Fruit fly (Drosophila melanogaster): ENCODE data around the gene CG7289.

Gene CG7289

DNA sequence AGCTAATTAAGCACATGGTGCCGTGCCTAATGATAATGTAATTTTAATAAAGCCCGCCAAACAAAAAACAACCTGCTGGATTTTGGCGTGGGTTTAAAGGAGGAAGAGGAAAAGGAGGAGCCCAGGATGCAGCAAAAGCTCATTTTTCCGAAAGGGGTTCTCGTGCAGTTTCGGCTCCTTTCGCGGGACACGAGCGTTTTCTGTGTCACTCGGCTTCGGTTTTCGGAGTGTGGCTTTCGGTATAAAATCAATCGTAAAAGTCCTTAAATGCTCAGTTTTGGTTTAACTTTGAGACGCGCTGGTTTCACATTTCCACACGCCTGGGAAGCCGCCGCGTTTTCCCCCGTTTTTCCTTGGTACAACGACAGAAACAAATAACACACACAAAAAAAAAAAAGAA, 29.4 kb downstream of the CG7289 start:
- TF ChIP-seq noc (tag; optimal IDR thresholded peaks at IDR 0.05): no peak

DNA sequence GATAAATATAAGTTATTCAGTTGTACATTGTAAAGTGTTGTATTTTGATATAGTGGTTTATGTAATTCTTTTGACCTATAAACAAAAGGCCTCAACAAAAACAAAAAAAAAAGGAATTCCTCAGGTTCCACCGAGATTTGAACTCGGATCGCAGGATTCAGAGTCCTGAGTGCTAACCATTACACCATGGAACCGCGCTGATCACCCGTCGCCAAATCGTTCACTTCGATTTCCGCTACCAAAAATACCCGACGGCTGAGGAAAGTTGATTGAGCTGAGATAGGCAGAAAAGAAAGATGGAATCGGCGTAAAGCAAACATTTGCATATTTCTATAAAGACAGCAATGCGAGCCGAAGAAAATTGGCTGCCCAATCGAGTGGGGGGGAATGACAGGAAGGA, 31.0 kb downstream of the CG7289 start:
- no peak for TF ChIP-seq noc (tag; optimal IDR thresholded peaks at IDR 0.05)

DNA sequence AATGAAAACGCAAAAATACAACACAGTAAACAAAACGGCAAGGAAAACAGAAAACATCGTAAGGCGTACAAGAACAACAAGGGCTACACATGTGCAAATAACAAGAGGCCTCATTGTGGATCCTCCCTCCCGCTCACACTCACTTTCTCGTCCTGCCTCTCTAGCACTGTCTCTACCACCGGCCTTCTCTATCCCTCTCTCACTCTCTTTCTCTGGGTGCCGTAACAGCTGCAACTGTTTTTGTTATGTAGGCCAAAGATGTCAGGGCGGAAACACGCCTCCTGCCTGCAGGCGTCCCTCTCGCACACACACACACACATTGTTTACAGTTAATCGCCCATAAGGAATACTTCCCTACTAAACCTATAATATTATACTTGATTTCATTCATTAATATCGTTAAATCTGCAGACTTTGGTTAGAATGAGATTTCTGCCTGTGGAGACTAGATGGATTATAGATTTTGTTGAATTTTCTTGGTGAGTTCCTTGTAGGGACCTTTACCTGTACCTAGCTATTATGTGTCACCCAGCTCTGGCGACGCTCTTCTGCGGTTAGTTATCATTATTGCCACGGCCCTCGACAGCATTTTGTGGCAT, 31.9 kb downstream of the CG7289 start:
- no peak for TF ChIP-seq noc (tag; optimal IDR thresholded peaks at IDR 0.05)

DNA sequence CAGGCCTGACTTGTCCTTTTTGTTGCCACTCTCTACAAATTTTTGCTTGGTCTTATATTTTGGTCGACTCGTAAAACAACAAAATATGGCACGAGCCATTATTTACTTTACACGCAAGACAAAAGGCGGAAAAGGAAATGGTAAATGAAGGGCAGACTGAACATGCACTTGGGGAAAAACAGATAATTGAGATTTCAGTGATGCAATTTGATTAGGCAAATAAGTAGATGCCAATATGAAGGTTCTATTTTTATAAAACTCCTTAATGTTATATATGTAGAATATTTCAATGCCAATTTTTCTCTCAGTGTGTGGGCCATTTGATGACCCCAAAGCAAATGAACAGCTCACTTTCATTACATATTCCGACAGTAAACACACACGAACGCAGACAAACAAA, 33.2 kb downstream of the CG7289 start:
- no peak for TF ChIP-seq noc (tag; optimal IDR thresholded peaks at IDR 0.05)

DNA sequence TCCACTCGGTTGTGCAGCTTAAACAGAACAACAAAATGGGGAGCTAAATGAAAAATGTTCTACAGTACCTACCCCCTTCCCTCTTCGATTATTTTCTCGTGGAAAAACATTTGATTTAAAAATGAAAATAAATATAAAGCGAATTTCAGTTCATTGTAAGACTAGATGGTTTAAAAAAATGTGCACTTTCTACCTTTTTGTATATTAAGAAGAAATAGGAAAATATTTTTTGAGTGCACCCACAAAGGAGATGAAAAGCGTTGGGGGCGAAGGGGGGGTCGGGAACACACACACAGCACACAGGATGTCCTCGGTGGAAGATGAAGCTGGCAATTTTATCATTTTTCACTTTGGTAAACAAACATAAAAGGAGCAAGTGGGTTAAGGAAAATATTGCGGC, 40.8 kb downstream of the CG7289 start:
- TF ChIP-seq noc (tag; optimal IDR thresholded peaks at IDR 0.05): no peak

DNA sequence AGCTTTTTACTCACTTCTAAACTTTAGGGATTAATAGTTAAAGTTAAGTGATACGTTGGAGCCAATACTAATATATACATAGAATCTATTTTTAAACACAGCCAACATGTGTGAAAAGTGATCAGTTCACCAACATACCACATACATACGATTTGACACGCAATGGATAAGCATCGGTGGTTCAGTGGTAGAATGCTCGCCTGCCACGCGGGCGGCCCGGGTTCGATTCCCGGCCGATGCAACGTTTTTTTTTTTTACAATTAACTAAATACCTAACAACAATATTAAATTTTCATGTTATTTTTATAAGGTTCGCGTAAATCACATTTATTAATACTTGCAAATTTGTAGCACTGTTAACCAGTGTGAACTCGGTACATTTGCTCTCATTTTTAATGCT, 49.5 kb downstream of the CG7289 start:
- no peak for TF ChIP-seq noc (tag; optimal IDR thresholded peaks at IDR 0.05)

DNA sequence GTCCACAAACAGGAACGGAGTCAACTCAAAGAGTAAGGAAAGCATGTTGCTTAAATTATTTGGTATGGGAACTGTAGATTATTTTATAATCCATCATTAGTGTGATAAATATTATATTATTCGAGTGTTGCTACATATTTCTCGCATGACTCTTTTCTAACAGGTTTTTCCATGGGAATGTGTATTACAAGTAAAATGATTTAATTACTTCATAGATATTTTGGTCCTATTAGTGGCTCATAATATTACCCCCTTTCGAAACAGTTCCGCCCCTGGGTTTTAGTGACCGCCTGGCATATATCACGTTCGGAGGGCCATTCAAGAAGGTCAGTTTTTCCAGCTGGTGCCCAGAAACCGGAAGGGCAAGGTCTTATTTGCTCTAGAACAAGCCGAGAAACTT, 50.1 kb downstream of the CG7289 start:
- no peak for TF ChIP-seq noc (tag; optimal IDR thresholded peaks at IDR 0.05)
